Fruit fly (Drosophila melanogaster) whole organism, adult: ENCODE measurements around the gene CG1785.

ENCODE experiments used
- CG11617 ChIP-seq: fragments of 200-800 bp; sonication (Bioruptor generic); optimal IDR thresholded peaks from 2 replicates; lab custom pipeline; 2017; ENCODE audit warnings: mild to moderate bottlenecking, missing biosample characterization, missing genetic modification reagents, missing genetic modification characterization
- CG12768 ChIP-seq: fragments of 200-800 bp; sonication (Bioruptor generic); optimal IDR thresholded peaks from 2 replicates; lab custom pipeline; 2017; ENCODE audit warnings: missing biosample characterization, missing genetic modification characterization, mild to moderate bottlenecking, moderate library complexity, missing genetic modification reagents
- CG1620 ChIP-seq: fragments of 200-800 bp; sonication (Bioruptor generic); optimal IDR thresholded peaks from 2 replicates; lab custom pipeline; 2016; ENCODE audit warnings: missing biosample characterization, missing genetic modification characterization
- CG33017 ChIP-seq: fragments of 200-800 bp; sonication (Bioruptor generic); optimal IDR thresholded peaks from 2 replicates; lab custom pipeline; 2018; ENCODE audit warnings: missing biosample characterization, mild to moderate bottlenecking, missing genetic modification characterization, moderate library complexity
- CG5204 ChIP-seq: fragments of 200-800 bp; sonication (Bioruptor generic); optimal IDR thresholded peaks from 2 replicates; lab custom pipeline; 2016; ENCODE audit warnings: missing biosample characterization, missing genetic modification characterization
- CG7045 ChIP-seq: fragments of 200-800 bp; sonication (Bioruptor generic); optimal IDR thresholded peaks from 2 replicates; lab custom pipeline; 2017; ENCODE audit warnings: missing biosample characterization, mild to moderate bottlenecking, missing genetic modification characterization
- CG7101 ChIP-seq: fragments of 200-800 bp; sonication (Bioruptor generic); optimal IDR thresholded peaks from 2 replicates; lab custom pipeline; 2018; ENCODE audit warnings: missing biosample characterization, mild to moderate bottlenecking, missing genetic modification characterization, moderate library complexity
- Hr96 ChIP-seq: fragments of 200-800 bp; sonication (Bioruptor generic); optimal IDR thresholded peaks from 2 replicates; lab custom pipeline; 2016; ENCODE audit warnings: missing biosample characterization, missing genetic modification characterization
- Mnt ChIP-seq: fragments of 200-800 bp; sonication (Bioruptor generic); optimal IDR thresholded peaks from 2 replicates; lab custom pipeline; 2016; ENCODE audit warnings: missing biosample characterization, mild to moderate bottlenecking, missing genetic modification characterization
- bab1 ChIP-seq: fragments of 200-800 bp; sonication (Bioruptor generic); optimal IDR thresholded peaks from 3 replicates; lab custom pipeline; 2019; ENCODE audit warnings: missing biosample characterization, mild to moderate bottlenecking, missing genetic modification characterization, moderate library complexity
- cic ChIP-seq: fragments of 200-800 bp; sonication (Bioruptor generic); optimal IDR thresholded peaks from 2 replicates; lab custom pipeline; 2017; ENCODE audit warnings: missing biosample characterization, mild to moderate bottlenecking, missing genetic modification characterization, moderate library complexity
- kay ChIP-seq: fragments of 200-800 bp; sonication (Bioruptor generic); peaks from one replicate; lab custom pipeline; 2016; ENCODE audit warnings: missing biosample characterization, missing genetic modification characterization, borderline replicate concordance
- ovo ChIP-seq: fragments of 200-800 bp; sonication (Bioruptor generic); optimal IDR thresholded peaks from 2 replicates; lab custom pipeline; 2016; ENCODE audit warnings: missing biosample characterization, missing genetic modification characterization

dm6 chrX:8720213-8720612 is 5.5 kb downstream of the CG1785 start, which contains the start of gene CG1789:
- TF ChIP-seq Mnt (GFP tag; lab: Kevin White, UChicago) (peak; percentile 97), CG7101 (tag; lab: Kevin White, UChicago) (no peak), CG1620 (GFP tag; lab: Kevin White, UChicago) (peak; percentile 7), Hr96 (no peak), kay (GFP tag; lab: Kevin White, UChicago) (no peak), CG12768 (no peak), CG33017 (tag; lab: Kevin White, UChicago) (no peak), CG11617 (GFP tag; lab: Kevin White, UChicago) (peak; percentile 28), CG5204 (GFP tag; lab: Kevin White, UChicago) (peak; percentile 8), CG7045 (GFP tag; lab: Kevin White, UChicago) (no peak), bab1 (GFP tag; lab: Kevin White, UChicago) (peak; percentile 16), cic (GFP tag; lab: Kevin White, UChicago) (no peak), ovo (GFP tag; lab: Kevin White, UChicago) (no peak)
